Worm (Caenorhabditis elegans) whole organism, L1 larva: ENCODE results near the gene tub-1.
A peak's percentile ranks its signal among the peaks of the same experiment; 100 is the strongest.

Source experiments
- C04F5.9 ChIP-seq: sonication (generic microtip); optimal IDR thresholded peaks from 2 replicates; lab custom pipeline; 2016; ENCODE audit warnings: missing genetic modification characterization, missing compliant biosample characterization
- Y116A8C.19 ChIP-seq: sonication (generic microtip); optimal IDR thresholded peaks from 2 replicates; lab custom pipeline; 2016; ENCODE audit warnings: missing compliant biosample characterization, missing genetic modification characterization, borderline replicate concordance
- aly-2 ChIP-seq: fragments of 150-350 bp; optimal IDR thresholded peaks from 2 replicates; lab custom pipeline; 2014; ENCODE audit warnings: missing biosample characterization, missing genetic modification characterization
- blmp-1 ChIP-seq: fragments of 150-350 bp; optimal IDR thresholded peaks from 2 replicates; lab custom pipeline; 2014; ENCODE audit warnings: missing biosample characterization, missing genetic modification characterization
- ceh-88 ChIP-seq: fragments of 200-800 bp; sonication (Bioruptor generic); IDR thresholded peaks from 2 replicates; pipeline ENCODE4 v1.3.6; 2022; ENCODE audit warnings: missing genetic modification characterization, missing compliant biosample characterization
- ceh-90 ChIP-seq: sonication (generic microtip); optimal IDR thresholded peaks from 2 replicates; lab custom pipeline; 2016; ENCODE audit warnings: missing genetic modification characterization, missing compliant biosample characterization
- ces-1 ChIP-seq: fragments of 150-350 bp; optimal IDR thresholded peaks from 2 replicates; lab custom pipeline; 2014; ENCODE audit warnings: missing biosample characterization, missing genetic modification reagents, missing genetic modification characterization
- efl-3 ChIP-seq: fragments of 200-800 bp; sonication (Bioruptor generic); optimal IDR thresholded peaks from 2 replicates; lab custom pipeline; 2018; ENCODE audit warnings: mild to moderate bottlenecking, missing genetic modification characterization, missing compliant biosample characterization
- elt-2 ChIP-seq: sonication (generic microtip); optimal IDR thresholded peaks from 2 replicates; lab custom pipeline; 2016; ENCODE audit warnings: missing genetic modification characterization, mild to moderate bottlenecking, inconsistent platforms, missing compliant biosample characterization, missing genetic modification reagents
- elt-3 ChIP-seq, 6 experiments: fragments of 150-350 bp in 1 of 6; sonication (generic microtip); optimal IDR thresholded peaks; 2 replicates each; lab custom pipeline; 2017 to 2018; ENCODE audit warnings: missing biosample characterization in 6 of 6, missing genetic modification characterization in 6 of 6, inconsistent platforms in 1 of 6
- ets-5 ChIP-seq: fragments of 200-800 bp; sonication (Bioruptor generic); IDR thresholded peaks from 2 replicates; pipeline ENCODE4 v1.3.6; 2022; ENCODE audit warnings: missing genetic modification characterization, missing compliant biosample characterization
- fkh-8 ChIP-seq: sonication (generic microtip); optimal IDR thresholded peaks from 2 replicates; lab custom pipeline; 2016; ENCODE audit warnings: mild to moderate bottlenecking, missing genetic modification characterization, missing compliant biosample characterization
- grh-1 ChIP-seq: fragments of 200-800 bp; sonication (Bioruptor generic); IDR thresholded peaks from 2 replicates; pipeline ENCODE4 v1.3.6; 2022; ENCODE audit warnings: missing genetic modification reagents, missing genetic modification characterization, missing compliant biosample characterization
- hlh-17 ChIP-seq: fragments of 200-800 bp; sonication (Bioruptor generic); optimal IDR thresholded peaks from 2 replicates; lab custom pipeline; 2018; ENCODE audit warnings: missing genetic modification characterization, mild to moderate bottlenecking, missing compliant biosample characterization, moderate library complexity, borderline replicate concordance
- lin-14 ChIP-seq: fragments of 200-800 bp; sonication (Bioruptor generic); optimal IDR thresholded peaks from 2 replicates; lab custom pipeline; 2018; ENCODE audit warnings: mild to moderate bottlenecking, missing genetic modification characterization, moderate library complexity, missing compliant biosample characterization
- lin-35 ChIP-seq, 2 experiments: fragments of 150-350 bp; optimal IDR thresholded peaks; 2 replicates each; lab custom pipeline; 2014; ENCODE audit warnings: missing biosample characterization in 2 of 2, missing genetic modification characterization in 2 of 2, missing genetic modification reagents in 2 of 2
- lin-39 ChIP-seq: fragments of 150-350 bp; optimal IDR thresholded peaks from 2 replicates; lab custom pipeline; 2014; ENCODE audit warnings: missing biosample characterization, missing genetic modification reagents, missing genetic modification characterization
- lir-3 ChIP-seq: sonication (generic microtip); optimal IDR thresholded peaks from 2 replicates; lab custom pipeline; 2016; ENCODE audit warnings: mild to moderate bottlenecking, missing genetic modification characterization, moderate library complexity, missing compliant biosample characterization; ENCODE audit not compliant: poor library complexity
- lsy-2 ChIP-seq, 2 experiments: fragments of 150-350 bp; optimal IDR thresholded peaks; 2 replicates each; lab custom pipeline; 2014; ENCODE audit warnings: missing biosample characterization in 2 of 2, missing genetic modification characterization in 2 of 2
- mdl-1 ChIP-seq, 2 experiments: fragments of 150-350 bp; optimal IDR thresholded peaks; 2 replicates each; lab custom pipeline; 2014 to 2017; ENCODE audit warnings: missing biosample characterization in 2 of 2, missing genetic modification characterization in 2 of 2, inconsistent platforms in 1 of 2
- mef-2 ChIP-seq: fragments of 150-350 bp; optimal IDR thresholded peaks from 2 replicates; lab custom pipeline; 2014; ENCODE audit warnings: missing biosample characterization, missing genetic modification characterization
- mep-1 ChIP-seq: fragments of 150-350 bp; optimal IDR thresholded peaks from 2 replicates; lab custom pipeline; 2014; ENCODE audit warnings: missing biosample characterization, missing genetic modification characterization
- nhr-19 ChIP-seq: fragments of 200-800 bp; sonication (Bioruptor generic); conservative IDR thresholded peaks from 2 replicates; pipeline ENCODE4 v1.3.6; 2022; ENCODE audit warnings: missing genetic modification characterization, missing compliant biosample characterization
- nhr-20 ChIP-seq: sonication (generic microtip); optimal IDR thresholded peaks from 2 replicates; lab custom pipeline; 2016; ENCODE audit warnings: mild to moderate bottlenecking, missing genetic modification characterization, missing compliant biosample characterization
- nhr-237 ChIP-seq: fragments of 150-350 bp; optimal IDR thresholded peaks from 2 replicates; lab custom pipeline; 2014; ENCODE audit warnings: missing biosample characterization, missing genetic modification characterization
- nhr-47 ChIP-seq: sonication (generic microtip); optimal IDR thresholded peaks from 2 replicates; lab custom pipeline; 2016; ENCODE audit warnings: mild to moderate bottlenecking, missing genetic modification characterization, moderate library complexity, missing compliant biosample characterization
- nhr-71 ChIP-seq: sonication (generic microtip); optimal IDR thresholded peaks from 2 replicates; lab custom pipeline; 2016; ENCODE audit warnings: mild to moderate bottlenecking, missing genetic modification characterization, moderate library complexity, missing compliant biosample characterization
- nhr-84 ChIP-seq: sonication (generic microtip); optimal IDR thresholded peaks from 2 replicates; lab custom pipeline; 2017; ENCODE audit warnings: missing biosample characterization, missing genetic modification characterization
- nhr-85 ChIP-seq: sonication (generic microtip); peaks from one replicate; lab custom pipeline; 2016; ENCODE audit warnings: missing genetic modification characterization, inconsistent platforms, missing compliant biosample characterization
- pag-3 ChIP-seq: sonication (generic microtip); optimal IDR thresholded peaks from 2 replicates; lab custom pipeline; 2017; ENCODE audit warnings: missing genetic modification characterization, mild to moderate bottlenecking, missing compliant biosample characterization, antibody characterized with exemption, borderline replicate concordance; ENCODE audit not compliant: insufficient read depth
- pax-3 ChIP-seq: fragments of 200-800 bp; sonication (Bioruptor generic); optimal IDR thresholded peaks from 2 replicates; lab custom pipeline; 2018; ENCODE audit warnings: mild to moderate bottlenecking, missing genetic modification characterization, moderate library complexity, missing compliant biosample characterization
- pqm-1 ChIP-seq: sonication (generic microtip); optimal IDR thresholded peaks from 3 replicates; lab custom pipeline; 2017; ENCODE audit warnings: missing biosample characterization, missing genetic modification characterization
- rnt-1 ChIP-seq: sonication (generic microtip); optimal IDR thresholded peaks from 2 replicates; lab custom pipeline; 2016; ENCODE audit warnings: mild to moderate bottlenecking, missing genetic modification characterization, moderate library complexity, missing compliant biosample characterization
- skn-1 ChIP-seq: fragments of 150-350 bp; optimal IDR thresholded peaks from 2 replicates; lab custom pipeline; 2014; ENCODE audit warnings: missing biosample characterization, missing genetic modification characterization
- snu-23 ChIP-seq: sonication (generic microtip); optimal IDR thresholded peaks from 2 replicates; lab custom pipeline; 2016; ENCODE audit warnings: missing genetic modification characterization, missing compliant biosample characterization
- sox-4 ChIP-seq: sonication (generic microtip); optimal IDR thresholded peaks from 2 replicates; lab custom pipeline; 2016; ENCODE audit warnings: missing genetic modification characterization, missing compliant biosample characterization
- tbx-2 ChIP-seq: sonication (generic microtip); optimal IDR thresholded peaks from 2 replicates; lab custom pipeline; 2016; ENCODE audit warnings: missing genetic modification characterization, missing compliant biosample characterization
- unc-130 ChIP-seq: fragments of 150-350 bp; optimal IDR thresholded peaks from 2 replicates; lab custom pipeline; 2017; ENCODE audit warnings: missing biosample characterization, missing genetic modification characterization, inconsistent platforms
- unc-30 ChIP-seq: sonication (generic microtip); optimal IDR thresholded peaks from 2 replicates; lab custom pipeline; 2017; ENCODE audit warnings: missing biosample characterization, missing genetic modification characterization
- vab-15 ChIP-seq: sonication (generic microtip); optimal IDR thresholded peaks from 2 replicates; lab custom pipeline; 2017; ENCODE audit warnings: missing genotype, mild to moderate bottlenecking, missing genetic modification characterization, missing compliant biosample characterization
- xbp-1 ChIP-seq: sonication (generic microtip); optimal IDR thresholded peaks from 2 replicates; lab custom pipeline; 2016; ENCODE audit warnings: missing genetic modification characterization, missing compliant biosample characterization
- zip-4 ChIP-seq: fragments of 200-800 bp; sonication (Bioruptor generic); optimal IDR thresholded peaks from 2 replicates; lab custom pipeline; 2018; ENCODE audit warnings: mild to moderate bottlenecking, missing genetic modification characterization, moderate library complexity, missing compliant biosample characterization

Gene tub-1

ce11 chrII:8131413-8131966, 25.3 kb downstream of the tub-1 start (continued):
- TF ChIP-seq mef-2 (tag; lab: Kevin White, UChicago) (peak; percentile 2), grh-1 (GFP tag; lab: Robert Waterston, UW) (peak; percentile 96), nhr-85 (peak; percentile 97), zip-4 (GFP tag; lab: Kevin White, UChicago) (no peak), sox-4 (tag; lab: Kevin White, UChicago) (no peak), tbx-2 (peak; percentile 26), lin-14 (GFP tag; lab: Kevin White, UChicago) (peak; percentile 87), mdl-1 (tag; optimal IDR thresholded peaks at IDR 0.05; lab: Kevin White, UChicago) (peak in 1 of 2 experiments; percentile 15), mep-1 (tag; lab: Kevin White, UChicago) (peak; percentile 32), lsy-2 (tag; optimal IDR thresholded peaks at IDR 0.05; lab: Kevin White, UChicago) (peak; percentile 23 to 59), ets-5 (GFP tag; lab: Robert Waterston, UW) (no peak), fkh-8 (tag; lab: Kevin White, UChicago) (peak; percentile 79), snu-23 (GFP tag; lab: Kevin White, UChicago) (peak; percentile 73), pag-3 (tag; lab: Kevin White, UChicago) (no peak)
- TF ChIP-seq, all 84 proteins: peak for 32

- TF ChIP-seq blmp-1 (tag; lab: Kevin White, UChicago) (peak; percentile 21), Y116A8C.19 (tag; lab: Kevin White, UChicago) (no peak), skn-1 (tag; lab: Kevin White, UChicago) (peak; percentile 24), mep-1 (tag; lab: Kevin White, UChicago) (peak; percentile 8), pqm-1 (no peak), nhr-85 (no peak), ceh-88 (GFP tag; lab: Robert Waterston, UW) (no peak), aly-2 (tag; lab: Kevin White, UChicago) (peak; percentile 5), lin-35 (GFP tag; optimal IDR thresholded peaks at IDR 0.05; lab: Kevin White, UChicago) (no peak), hlh-17 (GFP tag; lab: Kevin White, UChicago) (no peak), lin-14 (GFP tag; lab: Kevin White, UChicago) (peak; percentile 33), efl-3 (no peak), C04F5.9 (tag; lab: Kevin White, UChicago) (no peak), elt-2 (no peak), nhr-71 (no peak), unc-130 (no peak), nhr-237 (tag; lab: Kevin White, UChicago) (no peak)
These were observed 26.0 kb downstream of the tub-1 start for ce11 chrII:8130792-8131191.

ce11 chrII:8129495-8130010, 27.2 kb downstream of the tub-1 start, which contains the start of gene ulp-4:
Gene ulp-4 (plus strand): TSS chrII:8129960.
- TF ChIP-seq mdl-1 (tag; optimal IDR thresholded peaks at IDR 0.05; lab: Kevin White, UChicago) (no peak), blmp-1 (tag; lab: Kevin White, UChicago) (peak; percentile 26), mep-1 (tag; lab: Kevin White, UChicago) (peak; percentile 34), tbx-2 (no peak), lsy-2 (tag; optimal IDR thresholded peaks at IDR 0.05; lab: Kevin White, UChicago) (peak; percentile 49 to 52), lin-39 (peak; percentile 57), lir-3 (tag; lab: Kevin White, UChicago) (peak; percentile 3), nhr-84 (no peak), unc-30 (tag; lab: Kevin White, UChicago) (no peak), lin-14 (GFP tag; lab: Kevin White, UChicago) (peak; percentile 63), C04F5.9 (tag; lab: Kevin White, UChicago) (no peak), nhr-19 (GFP tag; lab: Robert Waterston, UW) (peak; percentile 49), aly-2 (tag; lab: Kevin White, UChicago) (no peak), rnt-1 (tag; lab: Kevin White, UChicago) (peak; percentile 64), vab-15 (tag; lab: Kevin White, UChicago) (no peak), elt-2 (no peak), xbp-1 (peak; percentile 3), efl-3 (no peak), pax-3 (tag; lab: Kevin White, UChicago) (no peak), snu-23 (GFP tag; lab: Kevin White, UChicago) (peak; percentile 3), nhr-71 (peak; percentile 71), nhr-20 (tag; lab: Kevin White, UChicago) (peak; percentile 29), nhr-85 (peak; percentile 82), ces-1 (GFP tag; lab: Kevin White, UChicago) (no peak), elt-3 (tag; optimal IDR thresholded peaks at IDR 0.05; lab: Kevin White, UChicago) (no peak), ceh-90 (tag; lab: Kevin White, UChicago) (no peak), nhr-47 (peak; percentile 1)
- TF ChIP-seq, all 84 proteins: peak for 14
